Fruit fly (Drosophila melanogaster): ENCODE measurements around the gene Mst84B.

The Mst84B gene

DNA sequence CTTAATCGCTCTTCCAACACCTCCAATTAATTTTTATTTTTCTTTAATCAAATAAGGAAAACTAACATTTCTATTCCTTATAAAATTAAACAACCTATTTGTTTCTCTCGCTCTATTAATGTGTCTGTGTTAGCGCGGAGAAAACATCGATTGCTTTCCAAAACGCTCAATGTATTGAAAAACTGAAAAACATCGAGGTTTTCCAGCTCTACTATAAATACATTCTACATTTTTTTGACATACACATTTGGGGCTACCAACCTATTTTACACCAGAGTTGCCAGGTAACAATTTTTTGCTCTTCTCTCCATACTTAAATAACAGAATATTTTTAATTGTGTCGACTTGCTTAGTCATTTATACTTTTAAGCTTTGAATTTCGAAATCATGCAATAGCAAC, 29.9 kb downstream of the Mst84B start (continued):
- TF ChIP-seq D19B (GFP tag; optimal IDR thresholded peaks at IDR 0.05) (no peak), CG18619 (GFP tag; optimal IDR thresholded peaks at IDR 0.05) (no peak), bsh (GFP tag; optimal IDR thresholded peaks at IDR 0.05) (peak in 1 of 2 experiments; percentile 16), CG17802 (tag; optimal IDR thresholded peaks at IDR 0.05) (no peak), wor (GFP tag; IDR thresholded peaks at IDR 0.05) (no peak), nau (GFP tag; optimal IDR thresholded peaks at IDR 0.05) (no peak), CG4404 (GFP tag; IDR thresholded peaks at IDR 0.05) (no peak), CG17912 (GFP tag; optimal IDR thresholded peaks at IDR 0.05) (peak; percentile 15), twi (tag; optimal IDR thresholded peaks at IDR 0.05) (peak; percentile 2), fd96Cb (tag; optimal IDR thresholded peaks at IDR 0.05) (no peak), CG33213 (GFP tag; optimal IDR thresholded peaks at IDR 0.05) (peak; percentile 61), MTF-1 (GFP tag; optimal IDR thresholded peaks at IDR 0.05; ENCODE audit: borderline replicate concordance) (no peak), ewg (GFP tag; optimal IDR thresholded peaks at IDR 0.05) (no peak), Myb (GFP tag; optimal IDR thresholded peaks at IDR 0.05) (peak; percentile 61), kni (GFP tag; optimal IDR thresholded peaks at IDR 0.05) (no peak), amos (GFP tag; IDR thresholded peaks at IDR 0.05; ENCODE audit: partially characterized antibody) (peak; percentile 81), Doc3 (GFP tag; IDR thresholded peaks at IDR 0.05; ENCODE audit: partially characterized antibody) (peak; percentile 71; the same call in 2 of the 3 replicates), jumu (GFP tag; optimal IDR thresholded peaks at IDR 0.05) (peak; percentile 10), nom (GFP tag; optimal IDR thresholded peaks at IDR 0.05) (no peak), cwo (GFP tag; optimal IDR thresholded peaks at IDR 0.05) (no peak), ase (GFP tag; IDR thresholded peaks at IDR 0.05) (no peak), ems (GFP tag; optimal IDR thresholded peaks at IDR 0.05) (no peak), CG7357 (GFP tag; IDR thresholded peaks at IDR 0.05) (no peak), Oaz (GFP tag; IDR thresholded peaks at IDR 0.05) (no peak), insv (GFP tag; optimal IDR thresholded peaks at IDR 0.05) (peak in 1 of 2 experiments; percentile 31), Dll (GFP tag; IDR thresholded peaks at IDR 0.05; ENCODE audit: partially characterized antibody) (peak; percentile 75)

DNA sequence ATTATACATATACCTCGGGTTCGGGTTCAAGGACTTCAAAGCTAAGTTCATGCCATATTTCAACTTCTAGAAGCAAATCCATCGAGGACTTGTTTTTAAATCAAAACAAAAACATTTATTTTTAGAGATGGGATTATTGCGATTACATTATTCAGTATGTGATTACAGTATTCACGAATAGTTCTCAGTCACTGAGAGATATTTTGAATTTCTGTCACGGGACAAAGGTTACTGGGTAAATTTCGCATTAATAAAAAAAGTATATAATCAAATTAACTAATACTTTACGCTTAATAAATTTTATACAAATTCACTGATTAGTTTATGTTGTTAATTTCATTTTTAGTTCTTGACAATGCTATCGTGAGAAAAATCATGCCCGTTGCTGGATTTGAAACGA, 31.6 kb downstream of the Mst84B start:
- TF ChIP-seq Rfx (GFP tag; IDR thresholded peaks at IDR 0.05) (peak; percentile 43; the same call in 1 of the 2 replicates), org-1 (GFP tag; optimal IDR thresholded peaks at IDR 0.05) (no peak), CG10267 (tag; optimal IDR thresholded peaks at IDR 0.05) (peak; percentile 29), Tbp (GFP tag; optimal IDR thresholded peaks at IDR 0.05) (no peak), CG2712 (tag; optimal IDR thresholded peaks at IDR 0.05) (peak; percentile 44), bsh (GFP tag; optimal IDR thresholded peaks at IDR 0.05) (peak in 1 of 2 experiments; percentile 17), Poxn (GFP tag; IDR thresholded peaks at IDR 0.05) (no peak), stwl (tag; optimal IDR thresholded peaks at IDR 0.05) (peak; percentile 50), CG8388 (GFP tag; optimal IDR thresholded peaks at IDR 0.05) (peak; percentile 99), CG15514 (GFP tag; optimal IDR thresholded peaks at IDR 0.05) (peak; percentile 95), CG12391 (tag; optimal IDR thresholded peaks at IDR 0.05) (peak; percentile 47), esg (GFP tag; conservative IDR thresholded peaks at IDR 0.05) (peak; percentile 25; the same call in 1 of the 2 replicates), NFAT (GFP tag; IDR thresholded peaks at IDR 0.05) (peak; percentile 37; the same call in 1 of the 2 replicates), CG3995 (GFP tag; optimal IDR thresholded peaks at IDR 0.05) (peak; percentile 96), sens (GFP tag) (peak; percentile 80), Dip3 (GFP tag; optimal IDR thresholded peaks at IDR 0.05) (no peak), ara (GFP tag; IDR thresholded peaks at IDR 0.05) (peak; percentile 19; the same call in 1 of the 2 replicates), CG18262 (tag; optimal IDR thresholded peaks at IDR 0.05) (peak; percentile 28), unpg (GFP tag; optimal IDR thresholded peaks at IDR 0.05) (peak; percentile 8), sob (GFP tag; IDR thresholded peaks at IDR 0.05) (peak; percentile 63), CG13624 (GFP tag; optimal IDR thresholded peaks at IDR 0.05) (no peak), CG8924 (tag; optimal IDR thresholded peaks at IDR 0.05) (peak; percentile 1), az2 (GFP tag; optimal IDR thresholded peaks at IDR 0.05) (peak; percentile 19), CG16779 (GFP tag; IDR thresholded peaks at IDR 0.05) (no peak), CG3847 (GFP tag; IDR thresholded peaks at IDR 0.05) (no peak), MBD-R2 (GFP tag; IDR thresholded peaks at IDR 0.05) (peak; percentile 70)

All from whole organism, embryonic.